Worm (Caenorhabditis elegans) whole organism, L4 larva: ENCODE data around the gene tra-3.

ENCODE experiments used
- Y48G9A.11 ChIP-seq: fragments of 200-800 bp; sonication (Bioruptor generic); IDR thresholded peaks from 2 replicates; pipeline ENCODE4 v1.3.6; 2022; ENCODE audit warnings: missing genetic modification reagents, missing genetic modification characterization, missing compliant biosample characterization
- ZK546.5 ChIP-seq, 2 experiments: sonication (generic microtip); optimal IDR thresholded peaks; 2 replicates each; lab custom pipeline; 2017; ENCODE audit warnings: missing biosample characterization in 2 of 2, missing genetic modification characterization in 2 of 2
- ama-1 ChIP-seq: fragments of 150-350 bp; optimal IDR thresholded peaks from 2 replicates; lab custom pipeline; 2014; ENCODE audit warnings: inconsistent platforms, mixed read lengths
- cey-2 ChIP-seq: sonication (generic microtip); optimal IDR thresholded peaks from 3 replicates; lab custom pipeline; 2017; ENCODE audit warnings: missing genetic modification characterization, mild to moderate bottlenecking, missing compliant biosample characterization, antibody characterized with exemption, borderline replicate concordance; ENCODE audit not compliant: insufficient read depth
- dpl-1 ChIP-seq: fragments of 150-350 bp; optimal IDR thresholded peaks from 2 replicates; lab custom pipeline; 2014; ENCODE audit warnings: missing biosample characterization, missing genetic modification reagents, missing genetic modification characterization
- fos-1 ChIP-seq: fragments of 150-350 bp; optimal IDR thresholded peaks from 2 replicates; lab custom pipeline; 2014; ENCODE audit warnings: missing biosample characterization, missing genetic modification characterization
- hlh-30 ChIP-seq: sonication (generic microtip); optimal IDR thresholded peaks from 2 replicates; lab custom pipeline; 2017; ENCODE audit warnings: antibody characterized with exemption, mild to moderate bottlenecking, missing genetic modification characterization, missing compliant biosample characterization; ENCODE audit not compliant: insufficient read depth
- lim-7 ChIP-seq: fragments of 200-800 bp; sonication (Bioruptor generic); IDR thresholded peaks from 2 replicates; pipeline ENCODE4 v1.3.6; 2022; ENCODE audit warnings: missing genetic modification characterization, missing compliant biosample characterization
- lsy-2 ChIP-seq, 2 experiments: fragments of 150-350 bp in 1 of 2; sonication (generic microtip) in 1 of 2; optimal IDR thresholded peaks; 2 replicates each; lab custom pipeline; 2014 to 2017; ENCODE audit warnings: missing biosample characterization in 2 of 2, missing genetic modification characterization in 2 of 2
- madf-9 ChIP-seq: fragments of 200-800 bp; sonication (Bioruptor generic); conservative IDR thresholded peaks from 2 replicates; pipeline ENCODE4 v1.3.6; 2022; ENCODE audit warnings: missing genetic modification reagents, missing genetic modification characterization, missing compliant biosample characterization
- pqm-1 ChIP-seq: sonication (generic microtip); optimal IDR thresholded peaks from 2 replicates; lab custom pipeline; 2017; ENCODE audit warnings: missing biosample characterization, missing genetic modification characterization
- snpc-4 ChIP-seq: fragments of 150-350 bp; optimal IDR thresholded peaks from 2 replicates; lab custom pipeline; 2014; ENCODE audit warnings: missing biosample characterization, missing genetic modification characterization
- zag-1 ChIP-seq: fragments of 150-350 bp; optimal IDR thresholded peaks from 2 replicates; lab custom pipeline; 2014; ENCODE audit warnings: missing biosample characterization, missing genetic modification characterization

- TF ChIP-seq lsy-2 (tag; optimal IDR thresholded peaks at IDR 0.05; lab: Kevin White, UChicago), result no peak
- no peak for TF ChIP-seq zag-1 (tag; lab: Kevin White, UChicago)
- no peak for TF ChIP-seq lim-7
- TF ChIP-seq dpl-1, result no peak
- no peak for TF ChIP-seq Y48G9A.11
- TF ChIP-seq madf-9 (GFP tag; lab: Robert Waterston, UW), result no peak
- TF ChIP-seq fos-1 (tag; lab: Kevin White, UChicago), result no peak
- no peak for TF ChIP-seq hlh-30 (tag; lab: Kevin White, UChicago)
- TF ChIP-seq ama-1 (lab: Kevin White, UChicago), result no peak
- TF ChIP-seq pqm-1 (tag; lab: Kevin White, UChicago), result no peak
- TF ChIP-seq snpc-4 (tag; lab: Kevin White, UChicago), result no peak
- TF ChIP-seq ZK546.5 (tag; optimal IDR thresholded peaks at IDR 0.05; lab: Kevin White, UChicago), result no peak
- no peak for TF ChIP-seq cey-2
Observed at ce11 chrIV:14417128-14417527, 26.9 kb downstream of the tra-3 start, which contains the start of gene F55B11.6.
